Worm (Caenorhabditis elegans) whole organism, L4 larva: ENCODE measurements around the gene Y38A10A.2.

Source experiments
- F10B5.3 ChIP-seq: sonication (generic microtip); optimal IDR thresholded peaks from 2 replicates; lab custom pipeline; 2016; ENCODE audit warnings: mild to moderate bottlenecking, missing genetic modification characterization, missing compliant biosample characterization
- ceh-32 ChIP-seq: sonication (generic microtip); optimal IDR thresholded peaks from 2 replicates; lab custom pipeline; 2016; ENCODE audit warnings: mild to moderate bottlenecking, missing genetic modification characterization, missing compliant biosample characterization; ENCODE audit not compliant: poor library complexity
- daf-16 ChIP-seq, 3 experiments: sonication (generic microtip); optimal IDR thresholded peaks; 2 replicates each; lab custom pipeline; 2016 to 2017; ENCODE audit warnings: missing genetic modification characterization in 3 of 3, missing genetic modification reagents in 3 of 3, mild to moderate bottlenecking in 2 of 3, missing compliant biosample characterization in 2 of 3, missing biosample characterization in 1 of 3, moderate library complexity in 1 of 3
- egl-27 ChIP-seq: sonication (generic microtip); optimal IDR thresholded peaks from 3 replicates; lab custom pipeline; 2017; ENCODE audit warnings: missing biosample characterization, missing genetic modification reagents, missing genetic modification characterization
- mdt-29 ChIP-seq: fragments of 200-800 bp; sonication (Bioruptor generic); IDR thresholded peaks from 2 replicates; pipeline ENCODE4 v1.3.6; 2022; ENCODE audit warnings: missing genetic modification reagents, missing genetic modification characterization, missing compliant biosample characterization
- nhr-28 ChIP-seq: fragments of 150-350 bp; optimal IDR thresholded peaks from 2 replicates; lab custom pipeline; 2014; ENCODE audit warnings: missing biosample characterization, missing genetic modification characterization
- nhr-77 ChIP-seq: fragments of 150-350 bp; optimal IDR thresholded peaks from 2 replicates; lab custom pipeline; 2014; ENCODE audit warnings: missing biosample characterization, missing genetic modification characterization
- skn-1 ChIP-seq: fragments of 150-350 bp; optimal IDR thresholded peaks from 2 replicates; lab custom pipeline; 2014; ENCODE audit warnings: missing biosample characterization, missing genetic modification characterization
- snpc-4 ChIP-seq: fragments of 150-350 bp; optimal IDR thresholded peaks from 2 replicates; lab custom pipeline; 2014; ENCODE audit warnings: missing biosample characterization, missing genetic modification characterization
- zag-1 ChIP-seq: fragments of 150-350 bp; optimal IDR thresholded peaks from 2 replicates; lab custom pipeline; 2014; ENCODE audit warnings: missing biosample characterization, missing genetic modification characterization

DNA sequence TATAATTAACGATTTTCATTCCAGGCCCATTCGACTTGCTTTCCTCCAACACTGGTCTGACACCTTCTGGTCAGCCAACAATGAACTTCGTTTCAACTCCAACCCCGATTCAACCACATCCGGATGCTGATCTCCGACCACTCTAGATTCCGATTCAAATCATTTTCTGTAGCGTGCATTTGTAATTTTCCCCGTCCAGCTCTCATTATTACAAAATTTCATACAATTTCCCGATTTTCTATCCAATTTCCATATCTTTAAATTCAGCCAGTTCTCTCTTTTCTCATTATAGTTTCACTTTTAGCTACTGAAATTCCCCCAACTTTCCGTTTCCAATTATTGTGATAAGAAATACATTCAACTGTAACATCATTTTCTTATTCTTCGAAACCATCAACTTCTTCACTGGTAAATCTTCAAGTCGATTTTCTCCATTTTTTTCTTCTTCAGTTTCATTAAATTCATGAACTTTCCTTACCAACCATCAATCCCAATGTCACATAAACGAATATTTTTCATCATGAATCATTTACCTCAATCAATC lies 47.6 kb downstream of the Y38A10A.2 start:
- TF ChIP-seq F10B5.3 (tag; lab: Kevin White, UChicago) (no peak), egl-27 (tag; lab: Kevin White, UChicago) (no peak), snpc-4 (tag; lab: Kevin White, UChicago) (no peak), nhr-77 (tag; lab: Kevin White, UChicago) (no peak), mdt-29 (no peak), ceh-32 (tag; lab: Kevin White, UChicago) (no peak), daf-16 (GFP tag; optimal IDR thresholded peaks at IDR 0.05; lab: Kevin White, UChicago) (no peak), daf-16 (tag; optimal IDR thresholded peaks at IDR 0.05; lab: Kevin White, UChicago) (no peak), zag-1 (tag; lab: Kevin White, UChicago) (no peak), skn-1 (tag; lab: Kevin White, UChicago) (no peak), nhr-28 (tag; lab: Kevin White, UChicago) (no peak)
